Fruit fly (Drosophila melanogaster) whole organism, embryonic: ENCODE data around the gene Tomosyn.
A peak's percentile ranks its signal among the peaks of the same experiment; 100 is the strongest.

Source experiments
- Antp ChIP-seq: fragments of 200-800 bp; sonication (Bioruptor generic); optimal IDR thresholded peaks from 3 replicates; lab custom pipeline; 2016; ENCODE audit warnings: missing biosample characterization, missing genetic modification characterization
- Asciz ChIP-seq: fragments of 200-800 bp; sonication (Bioruptor generic); optimal IDR thresholded peaks from 2 replicates; lab custom pipeline; 2017; ENCODE audit warnings: missing biosample characterization, mild to moderate bottlenecking, missing genetic modification characterization, missing genetic modification reagents
- CG10274 ChIP-seq: fragments of 200-800 bp; sonication (Bioruptor generic); optimal IDR thresholded peaks from 3 replicates; lab custom pipeline; 2017; ENCODE audit warnings: missing biosample characterization, mild to moderate bottlenecking, missing genetic modification characterization
- CG10979 ChIP-seq: fragments of 200-800 bp; sonication (Bioruptor generic); optimal IDR thresholded peaks from 2 replicates; lab custom pipeline; 2018; ENCODE audit warnings: missing biosample characterization, mild to moderate bottlenecking, missing genetic modification characterization, moderate library complexity
- CG11093 ChIP-seq: fragments of 200-800 bp; sonication (Bioruptor generic); IDR thresholded peaks from 3 replicates; pipeline ENCODE4 v1.3.6; 2022; ENCODE audit warnings: missing biosample characterization, missing genetic modification characterization
- CG12391 ChIP-seq: fragments of 200-800 bp; sonication (Bioruptor generic); optimal IDR thresholded peaks from 3 replicates; lab custom pipeline; 2018; ENCODE audit warnings: missing biosample characterization, mild to moderate bottlenecking, missing genetic modification characterization, moderate library complexity
- CG15601 ChIP-seq: fragments of 200-800 bp; sonication (Bioruptor generic); optimal IDR thresholded peaks from 3 replicates; lab custom pipeline; 2019; ENCODE audit warnings: missing biosample characterization, mild to moderate bottlenecking, missing genetic modification characterization, moderate library complexity
- CG15696 ChIP-seq: fragments of 200-800 bp; sonication (Bioruptor generic); optimal IDR thresholded peaks from 2 replicates; lab custom pipeline; 2019; ENCODE audit warnings: missing biosample characterization, mild to moderate bottlenecking, missing genetic modification characterization, moderate library complexity
- CG1602 ChIP-seq: fragments of 200-800 bp; sonication (Bioruptor generic); optimal IDR thresholded peaks from 3 replicates; lab custom pipeline; 2016; ENCODE audit warnings: missing biosample characterization, missing genetic modification characterization
- CG2116 ChIP-seq: fragments of 200-800 bp; sonication (Bioruptor generic); optimal IDR thresholded peaks from 3 replicates; lab custom pipeline; 2018; ENCODE audit warnings: missing biosample characterization, mild to moderate bottlenecking, missing genetic modification characterization
- CG3847 ChIP-seq: fragments of 200-800 bp; sonication (Bioruptor generic); IDR thresholded peaks from 2 replicates; pipeline ENCODE4 v1.3.6; 2022; ENCODE audit warnings: missing biosample characterization, missing genetic modification characterization
- CG5180 ChIP-seq: fragments of 200-800 bp; sonication (Bioruptor generic); optimal IDR thresholded peaks from 3 replicates; lab custom pipeline; 2017; ENCODE audit warnings: missing biosample characterization, missing genetic modification characterization, mild to moderate bottlenecking, moderate library complexity, missing genetic modification reagents
- CG6254 ChIP-seq: fragments of 200-800 bp; sonication (Bioruptor generic); optimal IDR thresholded peaks from 3 replicates; lab custom pipeline; 2017; ENCODE audit warnings: mild to moderate bottlenecking, missing biosample characterization, missing genetic modification reagents, missing genetic modification characterization
- CG6272 ChIP-seq: fragments of 200-800 bp; sonication (Bioruptor generic); IDR thresholded peaks from 2 replicates; pipeline ENCODE4 v1.3.6; 2022; ENCODE audit warnings: missing biosample characterization, missing genetic modification characterization
- CG6765 ChIP-seq: fragments of 200-800 bp; sonication (Bioruptor generic); optimal IDR thresholded peaks from 3 replicates; lab custom pipeline; 2017; ENCODE audit warnings: missing biosample characterization, mild to moderate bottlenecking, missing genetic modification characterization
- CG6854 ChIP-seq: fragments of 200-800 bp; sonication (Bioruptor generic); optimal IDR thresholded peaks from 3 replicates; lab custom pipeline; 2017; ENCODE audit warnings: missing biosample characterization, mild to moderate bottlenecking, missing genetic modification characterization
- CG7271 ChIP-seq: fragments of 200-800 bp; sonication (Bioruptor generic); optimal IDR thresholded peaks from 2 replicates; lab custom pipeline; 2018; ENCODE audit warnings: missing biosample characterization, mild to moderate bottlenecking, missing genetic modification characterization, moderate library complexity
- CG7372 ChIP-seq: fragments of 200-800 bp; sonication (Bioruptor generic); IDR thresholded peaks from 2 replicates; pipeline ENCODE4 v1.3.6; 2022; ENCODE audit warnings: missing biosample characterization, missing genetic modification characterization
- CG7745 ChIP-seq: fragments of 200-800 bp; sonication (Bioruptor generic); optimal IDR thresholded peaks from 2 replicates; lab custom pipeline; 2018; ENCODE audit warnings: missing biosample characterization, mild to moderate bottlenecking, missing genetic modification characterization, moderate library complexity
- CG8089 ChIP-seq: fragments of 200-800 bp; sonication (Bioruptor generic); optimal IDR thresholded peaks from 3 replicates; lab custom pipeline; 2016; ENCODE audit warnings: missing biosample characterization, missing genetic modification characterization
- CG9609 ChIP-seq: fragments of 200-800 bp; sonication (Bioruptor generic); optimal IDR thresholded peaks from 3 replicates; lab custom pipeline; 2016; ENCODE audit warnings: missing biosample characterization, missing genetic modification characterization
- Dref ChIP-seq: fragments of 200-800 bp; sonication (Bioruptor generic); IDR thresholded peaks from 2 replicates; pipeline ENCODE4 v1.3.6; 2022; ENCODE audit warnings: missing biosample characterization, missing genetic modification characterization
- GATAe ChIP-seq: fragments of 200-800 bp; sonication (Bioruptor generic); conservative IDR thresholded peaks from 2 replicates; pipeline ENCODE4 v1.3.6; 2022; ENCODE audit warnings: missing biosample characterization, missing genetic modification characterization
- Hsf ChIP-seq: fragments of 200-800 bp; sonication (Bioruptor generic); optimal IDR thresholded peaks from 3 replicates; lab custom pipeline; 2016; ENCODE audit warnings: missing biosample characterization, missing genetic modification characterization
- Jarid2 ChIP-seq: fragments of 200-800 bp; sonication (Bioruptor generic); optimal IDR thresholded peaks from 3 replicates; lab custom pipeline; 2017; ENCODE audit warnings: mild to moderate bottlenecking, missing biosample characterization, missing genetic modification reagents, missing genetic modification characterization
- Mes4 ChIP-seq: fragments of 200-800 bp; sonication (Bioruptor generic); optimal IDR thresholded peaks from 2 replicates; lab custom pipeline; 2016; ENCODE audit warnings: missing biosample characterization, missing genetic modification characterization
- Rx ChIP-seq: fragments of 200-800 bp; sonication (Bioruptor generic); IDR thresholded peaks from 2 replicates; pipeline ENCODE4 v1.3.6; 2022; ENCODE audit warnings: missing biosample characterization, missing genetic modification characterization
- Vsx1 ChIP-seq: fragments of 200-800 bp; sonication (Bioruptor generic); optimal IDR thresholded peaks from 2 replicates; lab custom pipeline; 2017; ENCODE audit warnings: missing biosample characterization, mild to moderate bottlenecking, missing genetic modification characterization, missing genetic modification reagents
- crp ChIP-seq, 2 experiments: fragments of 200-800 bp; sonication (Bioruptor generic); optimal IDR thresholded peaks; 2 replicates in 1 of 2; 3 replicates in 1 of 2; lab custom pipeline; 2017; ENCODE audit warnings: missing biosample characterization in 2 of 2, missing genetic modification characterization in 2 of 2, mild to moderate bottlenecking in 1 of 2, moderate library complexity in 1 of 2
- gsb ChIP-seq: fragments of 200-800 bp; sonication (Bioruptor generic); IDR thresholded peaks from 2 replicates; pipeline ENCODE4 v1.3.6; 2022; ENCODE audit warnings: missing biosample characterization, missing genetic modification characterization
- h ChIP-seq: fragments of >200 bp; optimal IDR thresholded peaks from 2 replicates; lab custom pipeline; 2017
- hkb ChIP-seq, 2 experiments: fragments of 200-800 bp in 1 of 2; fragments of >200 bp in 1 of 2; sonication (Bioruptor generic) in 1 of 2; IDR thresholded peaks in 1 of 2; optimal IDR thresholded peaks in 1 of 2; 2 replicates each; pipeline versions ENCODE4 v1.3.6 to Lab custom; 2017 to 2022; ENCODE audit warnings: missing biosample characterization in 1 of 2, missing genetic modification characterization in 1 of 2
- lov ChIP-seq, 2 experiments: fragments of 200-800 bp in 1 of 2; fragments of >200 bp in 1 of 2; sonication (Bioruptor generic) in 1 of 2; IDR thresholded peaks in 1 of 2; optimal IDR thresholded peaks in 1 of 2; 2 replicates in 1 of 2; 3 replicates in 1 of 2; pipeline versions ENCODE4 v1.3.6 to Lab custom; 2017 to 2022; ENCODE audit warnings: missing biosample characterization in 1 of 2, missing genetic modification characterization in 1 of 2
- luna ChIP-seq: fragments of 200-800 bp; sonication (Bioruptor generic); optimal IDR thresholded peaks from 2 replicates; lab custom pipeline; 2016; ENCODE audit warnings: missing biosample characterization, missing genetic modification characterization
- mam ChIP-seq: fragments of 200-800 bp; sonication (Bioruptor generic); optimal IDR thresholded peaks from 3 replicates; lab custom pipeline; 2016; ENCODE audit warnings: missing biosample characterization, missing genetic modification characterization
- nerfin-1 ChIP-seq: fragments of 200-800 bp; sonication (Bioruptor generic); optimal IDR thresholded peaks from 3 replicates; lab custom pipeline; 2019; ENCODE audit warnings: missing biosample characterization, mild to moderate bottlenecking, missing genetic modification characterization, moderate library complexity
- pan ChIP-seq, 4 experiments: fragments of >200 bp in 3 of 4; fragments of 200-800 bp in 1 of 4; sonication (Bioruptor generic) in 1 of 4; optimal IDR thresholded peaks in 3 of 4; IDR thresholded peaks in 1 of 4; 2 replicates each; pipeline versions ENCODE4 v1.3.6 to Lab custom; 2017 to 2022; ENCODE audit warnings: missing biosample characterization in 2 of 4, missing genetic modification characterization in 2 of 4, mixed read lengths in 1 of 4
- phol ChIP-seq: fragments of 200-800 bp; sonication (Bioruptor generic); optimal IDR thresholded peaks from 3 replicates; lab custom pipeline; 2018; ENCODE audit warnings: missing biosample characterization, mild to moderate bottlenecking, missing genetic modification characterization, moderate library complexity
- repo ChIP-seq: fragments of 200-800 bp; sonication (Bioruptor generic); optimal IDR thresholded peaks from 2 replicates; lab custom pipeline; 2016; ENCODE audit warnings: missing biosample characterization, missing genetic modification characterization
- run ChIP-seq: fragments of 200-800 bp; sonication (Bioruptor generic); optimal IDR thresholded peaks from 3 replicates; lab custom pipeline; 2018; ENCODE audit warnings: missing biosample characterization, mild to moderate bottlenecking, missing genetic modification characterization
- shn ChIP-seq: fragments of 200-800 bp; sonication (Bioruptor generic); optimal IDR thresholded peaks from 3 replicates; lab custom pipeline; 2016; ENCODE audit warnings: missing biosample characterization, missing genetic modification characterization
- so ChIP-seq: fragments of 200-800 bp; sonication (Bioruptor generic); IDR thresholded peaks from 3 replicates; pipeline ENCODE4 v1.3.6; 2022; ENCODE audit warnings: missing biosample characterization, missing genetic modification characterization
- sob ChIP-seq: fragments of 200-800 bp; sonication (Bioruptor generic); IDR thresholded peaks from 2 replicates; pipeline ENCODE4 v1.3.6; 2022; ENCODE audit warnings: missing biosample characterization, missing genetic modification characterization
- ttk ChIP-seq: fragments of 200-800 bp; sonication (Bioruptor generic); IDR thresholded peaks from 2 replicates; pipeline ENCODE4 v2.1.2; 2022; ENCODE audit warnings: missing biosample characterization, missing genetic modification characterization
- twi ChIP-seq: fragments of 200-800 bp; optimal IDR thresholded peaks from 2 replicates; lab custom pipeline; 2019; ENCODE audit warnings: missing biosample characterization, mild to moderate bottlenecking, missing genetic modification characterization, moderate library complexity
- wek ChIP-seq: fragments of 200-800 bp; sonication (Bioruptor generic); optimal IDR thresholded peaks from 3 replicates; lab custom pipeline; 2018; ENCODE audit warnings: missing biosample characterization, mild to moderate bottlenecking, missing genetic modification characterization, moderate library complexity
- wor ChIP-seq: fragments of 200-800 bp; sonication (Bioruptor generic); IDR thresholded peaks from 2 replicates; pipeline ENCODE4 v1.3.6; 2022; ENCODE audit warnings: missing biosample characterization, missing genetic modification characterization

Gene Tomosyn

DNA sequence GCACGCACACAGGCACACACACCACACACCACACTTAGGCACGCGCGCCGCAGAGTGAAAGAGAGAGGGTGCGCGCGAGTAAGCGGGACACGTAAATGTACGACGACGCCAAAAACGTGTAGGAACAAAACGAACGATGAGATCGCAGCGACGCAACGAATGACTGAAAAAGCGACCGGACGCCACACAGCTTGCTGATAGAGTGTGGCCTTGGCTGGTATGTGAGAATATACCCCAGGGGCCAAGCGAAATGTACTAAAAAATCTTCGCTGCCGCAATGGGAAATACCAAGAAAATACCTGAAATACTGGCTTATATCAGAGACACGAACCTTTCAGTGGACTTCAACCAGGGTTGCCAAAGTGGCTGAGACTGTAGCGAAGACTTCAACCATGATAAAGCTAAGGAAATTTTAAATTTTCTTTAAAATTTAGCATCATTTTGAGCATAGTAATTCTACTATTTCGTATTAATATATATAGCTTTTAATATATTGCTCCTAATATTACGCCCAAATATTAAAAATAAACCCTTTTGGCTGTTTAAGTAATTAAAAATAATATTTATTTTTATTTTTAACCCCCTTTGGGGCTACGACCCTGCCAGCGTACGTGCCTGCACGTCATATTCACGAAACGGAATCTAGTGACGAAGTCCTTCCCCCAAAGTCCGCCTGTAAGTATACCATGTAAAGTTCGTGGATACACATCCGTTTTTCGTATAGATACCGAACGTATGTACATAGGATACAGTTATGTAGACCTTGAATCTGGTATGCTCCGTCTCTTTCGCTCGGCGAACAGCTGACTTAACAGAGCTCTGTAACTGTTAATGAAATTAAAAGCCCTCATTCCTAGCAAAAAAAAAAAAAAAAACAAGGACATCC is 48.2 kb upstream of the Tomosyn start, which contains the start of gene Pits (continued):
- TF ChIP-seq CG7271, result peak; percentile 35
- TF ChIP-seq Hsf (GFP tag; lab: Kevin White, UChicago), result no peak
- peak; percentile 45 for TF ChIP-seq CG1602 (GFP tag; lab: Kevin White, UChicago)
- peak; percentile 15 for TF ChIP-seq luna (GFP tag; lab: Kevin White, UChicago)
- peak; percentile 40 for TF ChIP-seq shn (GFP tag; lab: Kevin White, UChicago)
- TF ChIP-seq Vsx1 (GFP tag; lab: Kevin White, UChicago), result no peak
- peak; percentile 65 for TF ChIP-seq CG15601 (tag; lab: Kevin White, UChicago)
- TF ChIP-seq repo, result peak; percentile 17
- peak; percentile 38 for TF ChIP-seq wek (GFP tag; lab: Kevin White, UChicago)
- no peak for TF ChIP-seq Rx (GFP tag; lab: Robert Waterston, UW)
- TF ChIP-seq CG2116 (GFP tag; lab: Kevin White, UChicago), result peak; percentile 64
- TF ChIP-seq hkb (optimal IDR thresholded peaks at IDR 0.05; lab: Kevin White, UChicago), result no peak
- peak; percentile 46 for TF ChIP-seq hkb (GFP tag; IDR thresholded peaks at IDR 0.05; lab: Robert Waterston, UW)
- no peak for TF ChIP-seq h (lab: Kevin White, UChicago)
- no peak for TF ChIP-seq CG8089 (GFP tag; lab: Kevin White, UChicago)
- TF ChIP-seq sob (GFP tag; lab: Robert Waterston, UW), result peak; percentile 22
- no peak; the same call in 1 of the 2 replicates for TF ChIP-seq GATAe (GFP tag; lab: Robert Waterston, UW)
- TF ChIP-seq pan (optimal IDR thresholded peaks at IDR 0.05; lab: Kevin White, UChicago), result no peak
- TF ChIP-seq pan (GFP tag; optimal IDR thresholded peaks at IDR 0.05 in 1 of 2, IDR thresholded peaks at IDR 0.05 in 1 of 2), result peak in 1 of 2 experiments; percentile 8
- TF ChIP-seq Jarid2 (GFP tag; lab: Kevin White, UChicago), result peak; percentile 96
- peak; percentile 52 for TF ChIP-seq CG15696 (tag; lab: Kevin White, UChicago)
- TF ChIP-seq wor (GFP tag; lab: Robert Waterston, UW), result no peak
- TF ChIP-seq ttk, result no peak
- no peak for TF ChIP-seq CG9609 (GFP tag; lab: Kevin White, UChicago)
- TF ChIP-seq CG6272 (GFP tag; lab: Robert Waterston, UW), result no peak
- no peak for TF ChIP-seq mam (GFP tag; lab: Kevin White, UChicago)
- TF ChIP-seq CG6854 (GFP tag; lab: Kevin White, UChicago), result peak; percentile 55
- no peak for TF ChIP-seq Asciz
- TF ChIP-seq crp (GFP tag; optimal IDR thresholded peaks at IDR 0.05; lab: Kevin White, UChicago), result peak in 1 of 2 experiments; percentile 68
- no peak for TF ChIP-seq CG10274
- TF ChIP-seq Antp (GFP tag; lab: Kevin White, UChicago), result peak; percentile 52
- TF ChIP-seq run (tag; lab: Kevin White, UChicago), result peak; percentile 19
- TF ChIP-seq Mes4, result peak; percentile 40
- peak; percentile 33 for TF ChIP-seq CG6765
- TF ChIP-seq twi, result peak; percentile 5
- TF ChIP-seq phol, result peak; percentile 63
- no peak for TF ChIP-seq so (GFP tag; lab: Robert Waterston, UW)
- TF ChIP-seq CG6254 (GFP tag; lab: Kevin White, UChicago), result peak; percentile 22
- no peak; the same call in 1 of the 2 replicates for TF ChIP-seq CG7372 (GFP tag; lab: Robert Waterston, UW)
- TF ChIP-seq CG3847 (GFP tag; lab: Robert Waterston, UW), result peak; percentile 56
- no peak for TF ChIP-seq gsb (GFP tag; lab: Robert Waterston, UW)
- no peak for TF ChIP-seq lov (optimal IDR thresholded peaks at IDR 0.05; lab: Kevin White, UChicago)
- TF ChIP-seq lov (GFP tag; IDR thresholded peaks at IDR 0.05; lab: Robert Waterston, UW), result no peak
- peak; percentile 55 for TF ChIP-seq CG12391 (tag; lab: Kevin White, UChicago)
- TF ChIP-seq Dref (GFP tag; lab: Robert Waterston, UW), result peak; percentile 42; the same call in 1 of the 2 replicates
- no peak for TF ChIP-seq CG7745 (tag; lab: Kevin White, UChicago)
- TF ChIP-seq CG5180 (GFP tag; lab: Kevin White, UChicago), result peak; percentile 26
- peak; percentile 17 for TF ChIP-seq CG10979 (tag; lab: Kevin White, UChicago)
- no peak for TF ChIP-seq CG11093 (GFP tag; lab: Robert Waterston, UW)
- TF ChIP-seq nerfin-1 (tag; lab: Kevin White, UChicago), result peak; percentile 48
